Worm (Caenorhabditis elegans) whole organism, L4 larva: ENCODE measurements around the gene R08C7.8.

Experiments used
- ama-1 ChIP-seq: fragments of 150-350 bp; optimal IDR thresholded peaks from 2 replicates; lab custom pipeline; 2014; ENCODE audit warnings: inconsistent platforms, mixed read lengths
- ceh-28 ChIP-seq: fragments of 150-350 bp; optimal IDR thresholded peaks from 2 replicates; lab custom pipeline; 2014; ENCODE audit warnings: missing biosample characterization, missing genetic modification reagents, missing genetic modification characterization
- dmd-9 ChIP-seq: fragments of 200-800 bp; sonication (Bioruptor generic); IDR thresholded peaks from 2 replicates; pipeline ENCODE4 v1.3.6; 2022; ENCODE audit warnings: missing genetic modification reagents, missing genetic modification characterization, missing compliant biosample characterization
- dpl-1 ChIP-seq: fragments of 150-350 bp; optimal IDR thresholded peaks from 2 replicates; lab custom pipeline; 2014; ENCODE audit warnings: missing biosample characterization, missing genetic modification reagents, missing genetic modification characterization
- egl-27 ChIP-seq: sonication (generic microtip); optimal IDR thresholded peaks from 3 replicates; lab custom pipeline; 2017; ENCODE audit warnings: missing biosample characterization, missing genetic modification reagents, missing genetic modification characterization
- lin-13 ChIP-seq: fragments of 150-350 bp; optimal IDR thresholded peaks from 2 replicates; lab custom pipeline; 2014; ENCODE audit warnings: missing biosample characterization, missing genetic modification reagents, missing genetic modification characterization
- lin-15B ChIP-seq: fragments of 150-350 bp; sonication (generic microtip); optimal IDR thresholded peaks from 3 replicates; lab custom pipeline; 2014; ENCODE audit warnings: missing biosample characterization, missing genetic modification characterization
- lsy-2 ChIP-seq, 2 experiments: fragments of 150-350 bp in 1 of 2; sonication (generic microtip) in 1 of 2; optimal IDR thresholded peaks; 2 replicates each; lab custom pipeline; 2014 to 2017; ENCODE audit warnings: missing biosample characterization in 2 of 2, missing genetic modification characterization in 2 of 2
- nhr-11 ChIP-seq: fragments of 150-350 bp; optimal IDR thresholded peaks from 2 replicates; lab custom pipeline; 2014; ENCODE audit warnings: missing biosample characterization, missing genetic modification characterization
- unc-62 ChIP-seq, 3 experiments: fragments of 150-350 bp in 1 of 3; sonication (generic microtip); optimal IDR thresholded peaks in 2 of 3; peaks in 1 of 3; 1 replicate in 1 of 3; 2 replicates in 2 of 3; lab custom pipeline; 2014 to 2017; ENCODE audit warnings: missing biosample characterization in 3 of 3, missing genetic modification characterization in 3 of 3, missing genetic modification reagents in 3 of 3, missing genotype in 1 of 3
- zag-1 ChIP-seq: fragments of 150-350 bp; optimal IDR thresholded peaks from 2 replicates; lab custom pipeline; 2014; ENCODE audit warnings: missing biosample characterization, missing genetic modification characterization

- TF ChIP-seq lsy-2 (tag; optimal IDR thresholded peaks at IDR 0.05; lab: Kevin White, UChicago): peak; percentile 93 to 96
- no peak for TF ChIP-seq ama-1
- peak; percentile 81 for TF ChIP-seq lin-13 (GFP tag; lab: Kevin White, UChicago)
- peak; percentile 77 for TF ChIP-seq lin-15B (tag; lab: Kevin White, UChicago)
- peak in 1 of 2 experiments; percentile 90 for TF ChIP-seq unc-62 (GFP tag; optimal IDR thresholded peaks at IDR 0.05 in 1 of 2; lab: Kevin White, UChicago)
- TF ChIP-seq unc-62 (tag; optimal IDR thresholded peaks at IDR 0.05; lab: Kevin White, UChicago): no peak
- TF ChIP-seq nhr-11: peak; percentile 92
- no peak for TF ChIP-seq egl-27 (tag; lab: Kevin White, UChicago)
- TF ChIP-seq dpl-1 (GFP tag; lab: Kevin White, UChicago): peak; percentile 96
- TF ChIP-seq zag-1 (tag; lab: Kevin White, UChicago): no peak
- no peak for TF ChIP-seq ceh-28
- TF ChIP-seq dmd-9: peak; percentile 97
Observed at ce11 chrIV:4390438-4390894, 43.9 kb downstream of the R08C7.8 start, which contains the start of the genes rpl-7A and set-21.
